Worm (Caenorhabditis elegans): ENCODE measurements around the gene F40F8.11.

F40F8.11 gene

DNA sequence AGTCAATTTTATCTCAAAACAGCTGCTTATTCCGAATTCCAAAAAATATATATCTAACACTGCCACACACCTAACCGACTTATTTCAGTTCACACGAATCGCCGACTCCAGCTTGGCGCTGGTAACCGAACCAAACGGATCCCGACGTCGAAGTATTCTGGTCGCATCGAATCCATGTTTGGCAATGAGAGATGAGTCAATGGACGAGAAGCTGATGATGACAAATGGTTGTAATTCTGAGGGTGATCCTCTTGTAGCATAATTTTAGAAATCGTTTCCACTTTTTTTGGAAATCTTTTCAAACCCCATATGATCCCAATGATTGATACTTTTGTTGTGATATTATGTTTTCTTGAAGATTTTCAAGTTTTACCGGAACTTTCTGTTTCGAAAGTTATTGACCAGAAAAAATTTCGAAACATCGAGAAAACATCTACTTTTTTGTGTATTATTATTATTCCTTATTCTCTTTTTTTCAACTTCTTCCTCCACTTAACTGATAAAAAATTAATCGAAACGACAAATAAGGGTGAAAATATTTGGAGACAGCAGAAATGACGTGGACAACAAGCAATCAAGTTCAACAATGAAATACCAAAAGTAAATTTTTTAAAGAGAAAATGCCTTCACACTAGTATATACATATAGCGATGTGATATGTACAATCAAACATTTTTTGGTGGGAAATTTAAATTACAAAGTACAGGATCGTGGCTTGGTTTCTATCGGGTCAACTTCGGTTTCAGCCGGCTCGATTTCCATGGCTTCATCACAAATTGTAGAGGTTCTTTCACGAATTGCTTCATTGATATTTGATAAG lies 17.7 kb upstream of the F40F8.11 start (continued):
- peak; percentile 8 for TF ChIP-seq attf-5 (GFP tag; optimal IDR thresholded peaks at IDR 0.05)
- peak; percentile 55 for TF ChIP-seq F52B5.7 (tag; optimal IDR thresholded peaks at IDR 0.05)
- peak; percentile 12 for TF ChIP-seq ets-4 (GFP tag; optimal IDR thresholded peaks at IDR 0.05)
- TF ChIP-seq die-1 (tag; optimal IDR thresholded peaks at IDR 0.05), result no peak
- no peak for TF ChIP-seq attf-3 (GFP tag; conservative IDR thresholded peaks at IDR 0.05)
- TF ChIP-seq F57A8.1 (GFP tag; optimal IDR thresholded peaks at IDR 0.05), result no peak
- TF ChIP-seq ztf-18 (tag; optimal IDR thresholded peaks at IDR 0.05), result no peak
- no peak for TF ChIP-seq aptf-3 (GFP tag; IDR thresholded peaks at IDR 0.05)
- no peak for TF ChIP-seq K12H6.12 (tag; optimal IDR thresholded peaks at IDR 0.05)
- peak; percentile 71 for TF ChIP-seq let-526 (GFP tag; IDR thresholded peaks at IDR 0.05)
- peak; percentile 48 for TF ChIP-seq gei-17 (GFP tag; optimal IDR thresholded peaks at IDR 0.05)
- TF ChIP-seq ccch-3 (GFP tag; optimal IDR thresholded peaks at IDR 0.05), result no peak
- TF ChIP-seq nhr-179 (tag; optimal IDR thresholded peaks at IDR 0.05), result no peak
- no peak for TF ChIP-seq ceh-100 (GFP tag; IDR thresholded peaks at IDR 0.05)
- TF ChIP-seq cebp-2 (GFP tag; IDR thresholded peaks at IDR 0.05), result 0 out of 2 replicates have a peak, but pooled peaks have one; percentile 29
- no peak for TF ChIP-seq F39B2.1 (GFP tag; IDR thresholded peaks at IDR 0.05)
- no peak for TF ChIP-seq lin-35 (GFP tag; optimal IDR thresholded peaks at IDR 0.05)
- TF ChIP-seq ceh-40 (GFP tag; IDR thresholded peaks at IDR 0.05), result no peak
- no peak for TF ChIP-seq C17E4.6 (GFP tag; IDR thresholded peaks at IDR 0.05)
- TF ChIP-seq somi-1 (GFP tag; optimal IDR thresholded peaks at IDR 0.05), result no peak
- TF ChIP-seq B0035.1 (tag; optimal IDR thresholded peaks at IDR 0.05), result peak; percentile 26
- peak; percentile 53 for TF ChIP-seq nhr-90 (tag; optimal IDR thresholded peaks at IDR 0.05)
- peak; percentile 34 for TF ChIP-seq lin-54 (GFP tag; optimal IDR thresholded peaks at IDR 0.05)
- 0 out of 2 replicates have a peak, but pooled peaks have one; percentile 10 for TF ChIP-seq attf-6 (GFP tag; IDR thresholded peaks at IDR 0.05)
- no peak for TF ChIP-seq bed-1 (GFP tag; IDR thresholded peaks at IDR 0.05)
- no peak for TF ChIP-seq hlh-26 (GFP tag; conservative IDR thresholded peaks at IDR 0.05)
- TF ChIP-seq xnd-1 (tag; optimal IDR thresholded peaks at IDR 0.05), result no peak
- TF ChIP-seq aptf-2 (GFP tag; conservative IDR thresholded peaks at IDR 0.05), result no peak
- no peak for TF ChIP-seq efl-1 (GFP tag; optimal IDR thresholded peaks at IDR 0.05)
- TF ChIP-seq F37B4.10 (GFP tag; IDR thresholded peaks at IDR 0.05), result no peak
- no peak for TF ChIP-seq dpl-1 (GFP tag; optimal IDR thresholded peaks at IDR 0.05)
- no peak for TF ChIP-seq rpc-1 (optimal IDR thresholded peaks at IDR 0.05)
- no peak for TF ChIP-seq rpc-1 (tag; optimal IDR thresholded peaks at IDR 0.05)
- no peak for TF ChIP-seq mes-4 (tag; optimal IDR thresholded peaks at IDR 0.05)
- peak; percentile 31 for TF ChIP-seq ama-1 (optimal IDR thresholded peaks at IDR 0.05)
- no peak for TF ChIP-seq ama-1 (GFP tag; optimal IDR thresholded peaks at IDR 0.05)
- TF ChIP-seq tbx-9 (tag; optimal IDR thresholded peaks at IDR 0.05; ENCODE audit: borderline replicate concordance), result no peak
- TF ChIP-seq F57C9.4 (tag; optimal IDR thresholded peaks at IDR 0.05), result no peak
- no peak for TF ChIP-seq ztf-6 (GFP tag; IDR thresholded peaks at IDR 0.05)
- TF ChIP-seq ZK185.1 (tag; optimal IDR thresholded peaks at IDR 0.05; ENCODE audit: poor library complexity, severe bottlenecking), result peak; percentile 10
- no peak for TF ChIP-seq nfya-2 (GFP tag; IDR thresholded peaks at IDR 0.05)
- TF ChIP-seq Y56A3A.18 (GFP tag; IDR thresholded peaks at IDR 0.05), result peak; percentile 91
- no peak for TF ChIP-seq F23B12.7 (tag; optimal IDR thresholded peaks at IDR 0.05; ENCODE audit: insufficient read depth)
- TF ChIP-seq unc-62 (GFP tag; optimal IDR thresholded peaks at IDR 0.05), result no peak
- no peak for TF ChIP-seq nfya-1 (tag; optimal IDR thresholded peaks at IDR 0.05; ENCODE audit: borderline replicate concordance, insufficient read depth)
- TF ChIP-seq Y53F4B.3 (GFP tag; IDR thresholded peaks at IDR 0.05), result no peak
- no peak for TF ChIP-seq T26A5.8 (tag; optimal IDR thresholded peaks at IDR 0.05)
- no peak; the same call in 1 of the 2 replicates for TF ChIP-seq dox-1 (GFP tag; IDR thresholded peaks at IDR 0.05)

Measured in whole organism, young adult.